Worm (Caenorhabditis elegans) whole organism, young adult: ENCODE results near the gene ugt-40.

ENCODE experiments used
- C17E4.6 ChIP-seq: fragments of 200-800 bp; sonication (Bioruptor generic); IDR thresholded peaks from 2 replicates; pipeline ENCODE4 v1.3.6; 2022; ENCODE audit warnings: missing genetic modification reagents, missing genetic modification characterization, missing compliant biosample characterization
- F57C9.4 ChIP-seq: sonication (generic microtip); optimal IDR thresholded peaks from 2 replicates; lab custom pipeline; 2017; ENCODE audit warnings: mild to moderate bottlenecking, missing genetic modification characterization, missing compliant biosample characterization
- Y53F4B.3 ChIP-seq: fragments of 200-800 bp; sonication (Bioruptor generic); IDR thresholded peaks from 2 replicates; pipeline ENCODE4 v1.3.6; 2022; ENCODE audit warnings: missing genetic modification reagents, missing genetic modification characterization, missing compliant biosample characterization
- Y56A3A.18 ChIP-seq: fragments of 200-800 bp; sonication (Bioruptor generic); IDR thresholded peaks from 2 replicates; pipeline ENCODE4 v1.3.6; 2022; ENCODE audit warnings: missing genetic modification reagents, missing genetic modification characterization, missing compliant biosample characterization
- akir-1 ChIP-seq: fragments of 200-800 bp; sonication (Bioruptor generic); optimal IDR thresholded peaks from 2 replicates; lab custom pipeline; 2018; ENCODE audit warnings: mild to moderate bottlenecking, missing genetic modification characterization, moderate library complexity, missing compliant biosample characterization
- athp-1 ChIP-seq: sonication (generic microtip); optimal IDR thresholded peaks from 2 replicates; lab custom pipeline; 2017; ENCODE audit warnings: mild to moderate bottlenecking, missing genetic modification characterization, missing compliant biosample characterization
- attf-3 ChIP-seq: fragments of 200-800 bp; sonication (Bioruptor generic); conservative IDR thresholded peaks from 2 replicates; pipeline ENCODE4 v1.3.6; 2022; ENCODE audit warnings: missing genetic modification reagents, missing genetic modification characterization, missing compliant biosample characterization
- ccch-3 ChIP-seq: fragments of 200-800 bp; sonication (Bioruptor generic); optimal IDR thresholded peaks from 2 replicates; lab custom pipeline; 2018; ENCODE audit warnings: mild to moderate bottlenecking, missing genetic modification characterization, missing compliant biosample characterization
- ceh-58 ChIP-seq: fragments of 200-800 bp; sonication (Bioruptor generic); IDR thresholded peaks from 2 replicates; pipeline ENCODE4 v1.3.6; 2022; ENCODE audit warnings: missing genetic modification characterization, missing compliant biosample characterization
- chd-7 ChIP-seq: sonication (generic microtip); optimal IDR thresholded peaks from 2 replicates; lab custom pipeline; 2016; ENCODE audit warnings: mild to moderate bottlenecking, missing genetic modification characterization, moderate library complexity, missing compliant biosample characterization
- die-1 ChIP-seq: sonication (generic microtip); optimal IDR thresholded peaks from 2 replicates; lab custom pipeline; 2016; ENCODE audit warnings: missing genotype, mild to moderate bottlenecking, missing genetic modification characterization, missing compliant biosample characterization
- dpl-1 ChIP-seq: fragments of 150-350 bp; optimal IDR thresholded peaks from 2 replicates; lab custom pipeline; 2014; ENCODE audit warnings: missing biosample characterization, missing genetic modification reagents, missing genetic modification characterization
- egl-18 ChIP-seq: fragments of 200-800 bp; sonication (Bioruptor generic); IDR thresholded peaks from 2 replicates; pipeline ENCODE4 v1.3.6; 2022; ENCODE audit warnings: missing genetic modification reagents, missing genetic modification characterization, missing compliant biosample characterization
- egl-44 ChIP-seq: fragments of 200-800 bp; sonication (Bioruptor generic); IDR thresholded peaks from 2 replicates; pipeline ENCODE4 v1.3.6; 2022; ENCODE audit warnings: missing genetic modification reagents, missing genetic modification characterization, missing compliant biosample characterization
- egrh-3 ChIP-seq: fragments of 200-800 bp; sonication (Bioruptor generic); IDR thresholded peaks from 2 replicates; pipeline ENCODE4 v1.3.6; 2022; ENCODE audit warnings: missing genetic modification reagents, missing genetic modification characterization, missing compliant biosample characterization
- ets-4 ChIP-seq: fragments of 200-800 bp; sonication (Bioruptor generic); optimal IDR thresholded peaks from 2 replicates; lab custom pipeline; 2018; ENCODE audit warnings: mild to moderate bottlenecking, missing genetic modification characterization, missing compliant biosample characterization
- fkh-3 ChIP-seq: sonication (generic microtip); optimal IDR thresholded peaks from 2 replicates; lab custom pipeline; 2016; ENCODE audit warnings: mild to moderate bottlenecking, missing genetic modification characterization, missing compliant biosample characterization
- hmg-1.2 ChIP-seq: fragments of 200-800 bp; sonication (Bioruptor generic); IDR thresholded peaks from 2 replicates; pipeline ENCODE4 v1.3.6; 2022; ENCODE audit warnings: missing genetic modification reagents, missing genetic modification characterization, missing compliant biosample characterization
- hrde-1 ChIP-seq: sonication (generic microtip); optimal IDR thresholded peaks from 2 replicates; lab custom pipeline; 2016; ENCODE audit warnings: missing genetic modification characterization, mild to moderate bottlenecking, missing compliant biosample characterization, moderate library complexity, missing genotype, missing genetic modification reagents, borderline replicate concordance
- let-526 ChIP-seq: fragments of 200-800 bp; sonication (Bioruptor generic); IDR thresholded peaks from 2 replicates; pipeline ENCODE4 v1.3.6; 2022; ENCODE audit warnings: missing genetic modification reagents, missing genetic modification characterization, missing compliant biosample characterization
- let-607 ChIP-seq, 2 experiments: fragments of 200-800 bp in 1 of 2; sonication (Bioruptor generic) in 1 of 2; sonication (generic microtip) in 1 of 2; optimal IDR thresholded peaks; 2 replicates each; lab custom pipeline; 2016 to 2018; ENCODE audit warnings: mild to moderate bottlenecking in 2 of 2, missing compliant biosample characterization in 2 of 2, missing genetic modification characterization in 2 of 2, moderate library complexity in 2 of 2, missing genotype in 1 of 2
- lin-26 ChIP-seq: fragments of 200-800 bp; sonication (Bioruptor generic); IDR thresholded peaks from 2 replicates; pipeline ENCODE4 v1.3.6; 2022; ENCODE audit warnings: missing genetic modification reagents, missing genetic modification characterization, missing compliant biosample characterization
- madf-8 ChIP-seq: fragments of 200-800 bp; sonication (Bioruptor generic); conservative IDR thresholded peaks from 2 replicates; pipeline ENCODE4 v1.3.6; 2022; ENCODE audit warnings: missing genetic modification reagents, missing genetic modification characterization, missing compliant biosample characterization
- mes-4 ChIP-seq: sonication (generic microtip); optimal IDR thresholded peaks from 2 replicates; lab custom pipeline; 2016; ENCODE audit warnings: missing genotype, missing genetic modification characterization, missing compliant biosample characterization
- nhr-120 ChIP-seq: fragments of 200-800 bp; sonication (Bioruptor generic); IDR thresholded peaks from 2 replicates; pipeline ENCODE4 v1.3.6; 2022; ENCODE audit warnings: missing genetic modification characterization, missing compliant biosample characterization
- nhr-179 ChIP-seq: sonication (generic microtip); optimal IDR thresholded peaks from 2 replicates; lab custom pipeline; 2016; ENCODE audit warnings: mild to moderate bottlenecking, missing genetic modification characterization, missing compliant biosample characterization
- nhr-90 ChIP-seq: sonication (generic microtip); optimal IDR thresholded peaks from 2 replicates; lab custom pipeline; 2016; ENCODE audit warnings: missing genotype, mild to moderate bottlenecking, missing genetic modification characterization, missing compliant biosample characterization
- rec-8 ChIP-seq, 2 experiments: sonication (generic microtip); optimal IDR thresholded peaks; 2 replicates each; lab custom pipeline; 2016; ENCODE audit warnings: mild to moderate bottlenecking in 2 of 2, missing genetic modification characterization in 2 of 2, missing genetic modification reagents in 2 of 2, missing genotype in 2 of 2, missing biosample characterization in 1 of 2, missing compliant biosample characterization in 1 of 2, moderate library complexity in 1 of 2
- snpc-1.1 ChIP-seq: sonication (generic microtip); optimal IDR thresholded peaks from 2 replicates; lab custom pipeline; 2017; ENCODE audit warnings: missing genetic modification characterization, mild to moderate bottlenecking, missing compliant biosample characterization, antibody characterized with exemption, moderate library complexity, missing genotype, missing genetic modification reagents; ENCODE audit not compliant: insufficient read depth
- snpc-1.3 ChIP-seq: sonication (generic microtip); optimal IDR thresholded peaks from 2 replicates; lab custom pipeline; 2017; ENCODE audit warnings: missing genetic modification characterization, mild to moderate bottlenecking, missing compliant biosample characterization, antibody characterized with exemption, moderate library complexity, missing genotype, missing genetic modification reagents; ENCODE audit not compliant: insufficient read depth
- tbx-9 ChIP-seq: sonication (generic microtip); optimal IDR thresholded peaks from 2 replicates; lab custom pipeline; 2016; ENCODE audit warnings: borderline replicate concordance, missing genetic modification characterization, inconsistent platforms, missing compliant biosample characterization
- zfh-2 ChIP-seq: fragments of 200-800 bp; sonication (Bioruptor generic); conservative IDR thresholded peaks from 2 replicates; pipeline ENCODE4 v1.3.6; 2022; ENCODE audit warnings: missing genetic modification reagents, missing genetic modification characterization, missing compliant biosample characterization
- ztf-18 ChIP-seq: sonication (generic microtip); optimal IDR thresholded peaks from 2 replicates; lab custom pipeline; 2016; ENCODE audit warnings: missing genotype, mild to moderate bottlenecking, missing genetic modification characterization, missing compliant biosample characterization
- ztf-22 ChIP-seq: fragments of 200-800 bp; sonication (Bioruptor generic); optimal IDR thresholded peaks from 2 replicates; lab custom pipeline; 2018; ENCODE audit warnings: mild to moderate bottlenecking, missing genetic modification characterization, moderate library complexity, missing compliant biosample characterization

ugt-40 gene

DNA sequence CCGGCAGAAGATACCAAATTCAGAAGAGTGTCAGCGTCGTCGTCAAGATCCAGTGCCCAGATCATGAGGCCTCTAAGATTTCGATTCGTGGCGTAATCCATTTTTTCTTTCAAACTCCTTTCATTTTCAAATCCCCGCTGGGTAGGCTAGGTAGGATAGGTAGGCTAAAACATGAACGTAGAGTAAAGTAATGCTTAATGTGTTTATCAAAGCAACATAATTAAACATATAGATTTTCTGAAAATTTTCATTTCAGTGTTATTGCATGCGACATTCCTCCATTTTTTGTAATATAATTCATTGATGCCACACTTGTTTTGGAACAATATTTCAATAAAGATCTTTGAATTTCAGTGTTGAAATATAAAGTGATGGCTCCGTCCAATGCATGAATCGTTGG, 12.3 kb downstream of the ugt-40 start, which contains the start of gene T01C4.8:
T01C4.8 (minus strand) TSS at position 101 of the 400 bp plus-strand sequence.
- no peak for TF ChIP-seq zfh-2 (GFP tag; lab: Robert Waterston, UW)
- no peak for TF ChIP-seq ceh-58 (GFP tag; lab: Robert Waterston, UW)
- no peak for TF ChIP-seq nhr-90
- no peak for TF ChIP-seq egl-18 (GFP tag; lab: Robert Waterston, UW)
- no peak for TF ChIP-seq fkh-3
- no peak for TF ChIP-seq nhr-179 (tag; lab: Kevin White, UChicago)
- no peak for TF ChIP-seq C17E4.6 (GFP tag; lab: Robert Waterston, UW)
- TF ChIP-seq die-1 (tag; lab: Kevin White, UChicago): no peak
- TF ChIP-seq ets-4 (GFP tag; lab: Kevin White, UChicago): no peak
- TF ChIP-seq chd-7 (tag; lab: Kevin White, UChicago): no peak
- TF ChIP-seq attf-3 (GFP tag; lab: Robert Waterston, UW): no peak
- TF ChIP-seq nhr-120: no peak
- no peak for TF ChIP-seq mes-4 (tag; lab: Kevin White, UChicago)
- no peak for TF ChIP-seq tbx-9
- no peak for TF ChIP-seq athp-1 (tag; lab: Kevin White, UChicago)

DNA sequence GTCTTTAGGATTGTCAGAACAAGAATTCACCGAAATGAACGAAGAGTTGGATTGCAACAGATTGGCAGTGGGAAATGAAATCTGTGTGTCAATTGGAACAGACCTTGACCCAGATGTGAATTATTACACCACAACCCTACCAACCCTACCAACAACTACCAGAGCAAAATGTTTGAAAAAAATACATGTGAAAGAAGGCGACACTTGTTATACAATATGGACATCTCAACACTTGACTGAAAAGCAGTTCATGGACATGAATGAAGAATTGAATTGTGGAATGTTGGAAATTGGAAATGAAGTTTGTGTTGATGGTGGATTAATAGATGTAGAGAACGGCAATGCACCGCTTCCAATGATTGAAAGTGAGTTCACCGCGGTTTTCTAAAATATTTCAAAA, 17.8 kb downstream of the ugt-40 start:
- TF ChIP-seq lin-26 (GFP tag; lab: Robert Waterston, UW) (no peak), F57C9.4 (tag; lab: Kevin White, UChicago) (no peak), let-526 (GFP tag; lab: Robert Waterston, UW) (no peak)
- TF ChIP-seq, all 124 proteins: peak for 0

DNA sequence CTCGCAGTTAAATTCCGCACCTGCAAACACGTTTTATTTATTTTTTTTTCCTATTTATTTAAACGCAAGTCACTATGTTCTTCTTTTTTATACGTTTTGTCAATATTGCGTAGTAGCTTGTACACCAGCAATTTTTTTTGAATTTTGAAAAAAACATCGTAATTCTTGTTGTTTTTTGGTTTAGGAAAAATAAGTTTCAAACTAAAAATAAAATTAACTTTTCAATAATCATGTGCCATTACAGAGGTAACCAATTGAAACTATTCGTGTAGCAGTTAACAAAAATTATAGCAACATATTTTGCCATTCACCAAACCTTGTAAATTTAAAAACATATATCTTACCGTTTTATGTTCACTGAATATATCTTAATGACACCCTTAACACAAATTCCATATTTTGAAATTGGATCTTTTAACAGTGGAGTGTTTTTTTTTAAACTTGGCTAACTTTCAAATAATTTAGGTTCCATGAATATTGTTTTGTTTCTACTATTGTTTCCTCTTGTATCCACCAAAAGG, 18.5 kb downstream of the ugt-40 start, which contains the start of gene lmd-5:
lmd-5 (plus strand) TSS at position 471 of the 521 bp plus-strand sequence.
- TF ChIP-seq madf-8 (GFP tag; lab: Robert Waterston, UW) (no peak), egrh-3 (GFP tag; lab: Robert Waterston, UW) (no peak), snpc-1.1 (no peak), snpc-1.3 (tag; lab: Kevin White, UChicago) (no peak), athp-1 (tag; lab: Kevin White, UChicago) (no peak), ztf-22 (GFP tag; lab: Kevin White, UChicago) (no peak), egl-18 (GFP tag; lab: Robert Waterston, UW) (no peak), hmg-1.2 (no peak), let-607 (tag; optimal IDR thresholded peaks at IDR 0.05; lab: Kevin White, UChicago) (no peak), akir-1 (GFP tag; lab: Kevin White, UChicago) (no peak), dpl-1 (GFP tag; lab: Kevin White, UChicago) (no peak), zfh-2 (GFP tag; lab: Robert Waterston, UW) (no peak), hrde-1 (tag; lab: Kevin White, UChicago) (no peak), Y53F4B.3 (GFP tag; lab: Robert Waterston, UW) (no peak), egl-44 (no peak), ccch-3 (no peak), rec-8 (tag; optimal IDR thresholded peaks at IDR 0.05; lab: Kevin White, UChicago) (no peak), Y56A3A.18 (GFP tag; lab: Robert Waterston, UW) (no peak)

DNA sequence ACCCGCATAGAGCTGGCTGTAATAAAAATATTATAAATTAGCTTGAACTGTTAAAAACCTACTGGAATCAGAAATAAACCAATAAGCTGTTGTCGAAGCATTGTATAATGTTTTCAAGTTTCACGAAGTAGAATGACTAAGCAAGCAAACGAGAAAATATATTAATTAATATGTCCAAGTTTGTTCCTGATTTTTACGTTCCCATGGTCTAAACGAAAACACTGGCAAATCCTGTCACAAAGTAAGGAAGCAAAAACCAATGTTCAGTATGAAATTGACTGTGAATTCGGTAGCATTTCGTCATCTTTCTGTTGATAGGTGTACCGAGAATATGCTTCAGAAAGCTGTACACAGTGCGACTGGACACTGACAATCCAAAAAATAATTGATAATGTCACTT, 21.6 kb downstream of the ugt-40 start, which contains the start of gene srx-34:
srx-34 (minus strand) TSS at position 101 of the 400 bp plus-strand sequence.
- TF ChIP-seq ztf-18 (tag; lab: Kevin White, UChicago): no peak
- TF ChIP-seq, all 124 proteins: peak for 0
